Worm (Caenorhabditis elegans) whole organism, mixed stage, embryonic: Measurements from ENCODE around the gene ZK856.18.

Source experiments
- drap-1 ChIP-seq: fragments of 200-800 bp; sonication (Bioruptor generic); optimal IDR thresholded peaks from 3 replicates; lab custom pipeline; 2018; ENCODE audit warnings: mild to moderate bottlenecking, missing genetic modification characterization, missing compliant biosample characterization
- elt-1 ChIP-seq: sonication (generic microtip); optimal IDR thresholded peaks from 2 replicates; lab custom pipeline; 2017; ENCODE audit warnings: missing genetic modification characterization, mild to moderate bottlenecking, missing compliant biosample characterization, antibody characterized with exemption, moderate library complexity, borderline replicate concordance; ENCODE audit not compliant: insufficient read depth
- elt-3 ChIP-seq: fragments of 150-350 bp; optimal IDR thresholded peaks from 2 replicates; lab custom pipeline; 2014; ENCODE audit warnings: missing biosample characterization, missing genetic modification characterization
- mab-5 ChIP-seq: fragments of 150-350 bp; optimal IDR thresholded peaks from 2 replicates; lab custom pipeline; 2014; ENCODE audit warnings: missing biosample characterization, missing genetic modification characterization
- nhr-28 ChIP-seq: fragments of 150-350 bp; optimal IDR thresholded peaks from 2 replicates; lab custom pipeline; 2014; ENCODE audit warnings: missing biosample characterization, missing genetic modification characterization
- pha-4 ChIP-seq: fragments of 150-350 bp; optimal IDR thresholded peaks from 2 replicates; lab custom pipeline; 2018; ENCODE audit warnings: missing biosample characterization, missing genetic modification reagents, missing genetic modification characterization

DNA sequence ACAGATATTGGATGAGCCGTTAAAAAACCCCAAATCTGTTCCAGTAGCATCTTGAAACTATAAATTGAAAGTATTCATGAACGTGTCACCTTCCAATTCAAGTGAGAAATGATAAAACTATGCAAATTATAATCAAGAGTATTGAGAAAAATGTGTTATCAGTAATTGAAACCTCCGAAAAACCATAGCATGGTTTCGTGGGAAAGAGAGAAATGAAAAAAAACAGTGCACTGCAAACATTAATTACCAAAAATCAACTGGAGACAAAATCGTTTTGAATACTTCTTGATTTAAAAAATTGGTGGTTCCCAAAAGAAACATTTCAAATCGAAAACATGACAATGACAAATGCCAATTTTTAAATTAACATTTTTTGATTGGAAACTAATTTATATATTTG lies 39.8 kb upstream of the ZK856.18 start, which contains the start of gene daf-36:
- TF ChIP-seq elt-1 (tag; lab: Kevin White, UChicago) (no peak), mab-5 (tag; lab: Kevin White, UChicago) (no peak), drap-1 (GFP tag; lab: Kevin White, UChicago) (no peak), elt-3 (tag; lab: Kevin White, UChicago) (no peak), nhr-28 (no peak), pha-4 (no peak)
